Fruit fly (Drosophila melanogaster): Measurements from ENCODE around the gene CG11672.
A peak's percentile ranks its signal among the peaks of the same experiment; 100 is the strongest.

Gene CG11672

dm6 chr3R:8333768-8334470, 43.5 kb upstream of the CG11672 start, which contains the start of gene Poxm (continued):
- TF ChIP-seq Mio (GFP tag; optimal IDR thresholded peaks at IDR 0.05) = peak; percentile 17
- peak in 1 of 2 experiments; percentile 93 for TF ChIP-seq foxo (GFP tag; optimal IDR thresholded peaks at IDR 0.05)
- TF ChIP-seq CrebA (GFP tag; optimal IDR thresholded peaks at IDR 0.05; ENCODE audit: borderline replicate concordance) = no peak
- peak; percentile 83 for TF ChIP-seq Dfd (GFP tag; optimal IDR thresholded peaks at IDR 0.05)
- peak; percentile 26 for TF ChIP-seq Jra (GFP tag; optimal IDR thresholded peaks at IDR 0.05)
- peak; percentile 94 for TF ChIP-seq Sp1 (GFP tag; optimal IDR thresholded peaks at IDR 0.05)
- TF ChIP-seq br (GFP tag; optimal IDR thresholded peaks at IDR 0.05) = peak; percentile 62

dm6 chr3R:8329628-8330027, 39.2 kb upstream of the CG11672 start:
- no peak for TF ChIP-seq Vsx2 (GFP tag; optimal IDR thresholded peaks at IDR 0.05; ENCODE audit: partially characterized antibody)
- TF ChIP-seq h (GFP tag; optimal IDR thresholded peaks at IDR 0.05) = no peak
- TF ChIP-seq usp (GFP tag; optimal IDR thresholded peaks at IDR 0.05) = no peak

dm6 chr3R:8327967-8328789, 37.8 kb upstream of the CG11672 start:
- no peak for TF ChIP-seq Dfd (GFP tag; optimal IDR thresholded peaks at IDR 0.05)
- no peak for TF ChIP-seq HLH106 (tag; optimal IDR thresholded peaks at IDR 0.05)
- TF ChIP-seq Sp1 (GFP tag; optimal IDR thresholded peaks at IDR 0.05) = no peak
- no peak for TF ChIP-seq dl (GFP tag; optimal IDR thresholded peaks at IDR 0.05; ENCODE audit: insufficient read depth in 1 of 2, partially characterized antibody in 2 of 2)
- TF ChIP-seq CG9705 (GFP tag; optimal IDR thresholded peaks at IDR 0.05) = no peak
- no peak for TF ChIP-seq Jra (GFP tag; optimal IDR thresholded peaks at IDR 0.05)

DNA sequence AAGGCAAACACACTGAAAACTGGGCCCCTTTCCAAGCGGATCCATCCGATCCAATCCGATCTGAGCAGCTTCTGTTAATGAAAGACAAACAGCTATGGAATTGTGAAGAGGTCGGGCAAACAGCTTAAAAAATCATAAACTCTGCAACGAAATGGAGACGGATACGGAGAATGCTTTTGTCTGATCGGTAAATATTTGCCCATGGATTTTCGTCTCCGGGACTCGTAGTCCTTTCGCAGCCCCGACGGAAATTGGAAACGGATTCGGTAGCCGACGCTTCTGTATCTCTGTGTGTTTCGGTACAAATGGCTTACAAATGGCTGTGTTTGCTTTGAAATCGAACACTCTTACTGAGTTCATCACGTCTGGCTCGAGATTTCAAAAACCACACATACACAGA, 36.5 kb upstream of the CG11672 start:
- no peak for TF ChIP-seq sv (GFP tag; optimal IDR thresholded peaks at IDR 0.05)
- TF ChIP-seq N (GFP tag; optimal IDR thresholded peaks at IDR 0.05) = no peak
- no peak for TF ChIP-seq br (GFP tag; optimal IDR thresholded peaks at IDR 0.05)
- no peak for TF ChIP-seq sage (GFP tag; optimal IDR thresholded peaks at IDR 0.05)
- TF ChIP-seq CG32264 (GFP tag; optimal IDR thresholded peaks at IDR 0.05) = no peak
- TF ChIP-seq Jra (GFP tag; optimal IDR thresholded peaks at IDR 0.05) = no peak
- TF ChIP-seq Mio (GFP tag; optimal IDR thresholded peaks at IDR 0.05) = no peak
- no peak for TF ChIP-seq tai (GFP tag; optimal IDR thresholded peaks at IDR 0.05)
- no peak for TF ChIP-seq dsf (GFP tag; optimal IDR thresholded peaks at IDR 0.05; ENCODE audit: borderline replicate concordance)
- TF ChIP-seq h (GFP tag; optimal IDR thresholded peaks at IDR 0.05) = no peak
- no peak for TF ChIP-seq Sp1 (GFP tag; optimal IDR thresholded peaks at IDR 0.05)
- TF ChIP-seq Dif (GFP tag; optimal IDR thresholded peaks at IDR 0.05; ENCODE audit: partially characterized antibody) = no peak
- TF ChIP-seq Dfd (GFP tag; optimal IDR thresholded peaks at IDR 0.05) = no peak
- no peak for TF ChIP-seq HLH106 (tag; optimal IDR thresholded peaks at IDR 0.05)
- TF ChIP-seq OdsH (GFP tag; optimal IDR thresholded peaks at IDR 0.05) = no peak

DNA sequence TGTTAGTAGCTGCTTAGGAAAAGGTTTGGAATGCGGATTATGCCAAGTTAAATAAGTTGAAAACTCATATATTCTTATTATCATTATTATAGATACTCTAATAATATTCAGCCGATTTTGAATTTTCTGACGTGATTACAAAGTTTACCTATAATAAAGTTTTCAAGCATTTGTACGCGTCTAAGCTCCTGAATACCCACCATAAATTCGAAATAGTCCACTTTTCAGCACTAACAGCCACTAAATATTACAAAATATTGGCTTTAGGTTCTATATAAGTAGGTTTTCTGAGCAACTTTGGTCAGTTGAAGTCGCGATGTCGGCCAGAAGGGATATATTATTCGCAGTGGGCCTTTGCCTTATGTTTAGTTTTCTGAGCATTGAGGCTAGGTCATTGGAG, 33.6 kb upstream of the CG11672 start, which contains the start of gene CG7443:
Gene CG7443, plus strand, starts transcription at position 301 of the 400 bp plus-strand sequence.
- no peak for TF ChIP-seq CrebA (GFP tag; optimal IDR thresholded peaks at IDR 0.05; ENCODE audit: borderline replicate concordance)

DNA sequence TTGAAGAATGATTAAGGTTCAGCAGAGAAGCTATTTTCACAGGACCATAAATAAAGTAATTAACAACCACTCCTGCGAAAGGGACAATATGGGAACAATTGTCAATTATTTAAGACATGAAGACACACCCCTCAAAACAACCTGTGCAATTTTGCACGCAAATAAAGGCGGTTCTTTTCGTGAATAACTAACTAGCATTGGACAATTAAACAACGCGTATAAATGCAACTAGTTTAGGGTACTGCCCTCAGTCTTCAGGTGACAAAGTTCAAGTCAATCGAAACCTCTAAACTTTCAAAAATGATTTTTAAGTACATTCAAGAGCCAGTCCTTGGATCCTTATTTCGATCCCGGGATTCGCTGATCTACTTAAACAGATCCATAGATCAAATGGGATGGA, 31.1 kb upstream of the CG11672 start, which contains the start of gene Or85a:
Gene Or85a, plus strand, starts transcription at position 301 of the 400 bp plus-strand sequence.
- TF ChIP-seq N (GFP tag; optimal IDR thresholded peaks at IDR 0.05) (no peak), psq (GFP tag; optimal IDR thresholded peaks at IDR 0.05) (no peak), fru (GFP tag; optimal IDR thresholded peaks at IDR 0.05) (no peak), Hr83 (GFP tag; optimal IDR thresholded peaks at IDR 0.05; ENCODE audit: poor library complexity, severe bottlenecking) (no peak), pan (optimal IDR thresholded peaks at IDR 0.05) (no peak), ey (GFP tag; optimal IDR thresholded peaks at IDR 0.05) (no peak), Dfd (GFP tag; optimal IDR thresholded peaks at IDR 0.05) (no peak), Hnf4 (GFP tag; optimal IDR thresholded peaks at IDR 0.05) (no peak), Hr78 (GFP tag; optimal IDR thresholded peaks at IDR 0.05) (no peak), OdsH (GFP tag; optimal IDR thresholded peaks at IDR 0.05) (no peak), h (GFP tag; optimal IDR thresholded peaks at IDR 0.05) (no peak), Rel (GFP tag; optimal IDR thresholded peaks at IDR 0.05) (no peak), Rel (tag; optimal IDR thresholded peaks at IDR 0.05) (no peak), brk (GFP tag; optimal IDR thresholded peaks at IDR 0.05) (no peak), Sp1 (GFP tag; optimal IDR thresholded peaks at IDR 0.05) (no peak), Dif (GFP tag; optimal IDR thresholded peaks at IDR 0.05; ENCODE audit: partially characterized antibody) (no peak), CrebA (GFP tag; optimal IDR thresholded peaks at IDR 0.05; ENCODE audit: borderline replicate concordance) (no peak), tai (GFP tag; optimal IDR thresholded peaks at IDR 0.05) (no peak)

Data from whole organism, wandering third instar larva.